Worm (Caenorhabditis elegans) whole organism, young adult: ENCODE results near the gene srd-69.
A peak's percentile ranks its signal among the peaks of the same experiment; 100 is the strongest.

Source experiments
- F10E7.11 ChIP-seq: sonication (generic microtip); optimal IDR thresholded peaks from 2 replicates; lab custom pipeline; 2017; ENCODE audit warnings: mild to moderate bottlenecking, missing genetic modification characterization, moderate library complexity, missing compliant biosample characterization
- Y67H2A.10 ChIP-seq: fragments of 200-800 bp; sonication (Bioruptor generic); conservative IDR thresholded peaks from 2 replicates; pipeline ENCODE4 v1.3.6; 2022; ENCODE audit warnings: missing genetic modification reagents, missing genetic modification characterization, missing compliant biosample characterization
- ama-1 ChIP-seq, 3 experiments: fragments of 150-350 bp in 1 of 3; sonication (generic microtip) in 2 of 3; optimal IDR thresholded peaks; 2 replicates each; lab custom pipeline; 2014 to 2018; ENCODE audit warnings: missing biosample characterization in 2 of 3, missing genetic modification characterization in 2 of 3, missing genetic modification reagents in 2 of 3
- ceh-27 ChIP-seq: fragments of 200-800 bp; sonication (Bioruptor generic); optimal IDR thresholded peaks from 2 replicates; lab custom pipeline; 2018; ENCODE audit warnings: mild to moderate bottlenecking, missing genetic modification characterization, moderate library complexity, missing compliant biosample characterization
- die-1 ChIP-seq: sonication (generic microtip); optimal IDR thresholded peaks from 2 replicates; lab custom pipeline; 2016; ENCODE audit warnings: missing genotype, mild to moderate bottlenecking, missing genetic modification characterization, missing compliant biosample characterization
- hmg-1.2 ChIP-seq: fragments of 200-800 bp; sonication (Bioruptor generic); IDR thresholded peaks from 2 replicates; pipeline ENCODE4 v1.3.6; 2022; ENCODE audit warnings: missing genetic modification reagents, missing genetic modification characterization, missing compliant biosample characterization
- hsf-1 ChIP-seq: fragments of 200-800 bp; sonication (Bioruptor generic); IDR thresholded peaks from 2 replicates; pipeline ENCODE4 v1.3.6; 2022; ENCODE audit warnings: missing genetic modification reagents, missing genetic modification characterization, missing compliant biosample characterization
- let-526 ChIP-seq: fragments of 200-800 bp; sonication (Bioruptor generic); IDR thresholded peaks from 2 replicates; pipeline ENCODE4 v1.3.6; 2022; ENCODE audit warnings: missing genetic modification reagents, missing genetic modification characterization, missing compliant biosample characterization
- lin-54 ChIP-seq: fragments of 200-800 bp; sonication (Bioruptor generic); optimal IDR thresholded peaks from 2 replicates; lab custom pipeline; 2018; ENCODE audit warnings: mild to moderate bottlenecking, missing genetic modification characterization, missing compliant biosample characterization
- pbrm-1 ChIP-seq: fragments of 200-800 bp; sonication (Bioruptor generic); IDR thresholded peaks from 2 replicates; pipeline ENCODE4 v1.3.6; 2022; ENCODE audit warnings: missing genetic modification reagents, missing genetic modification characterization, missing compliant biosample characterization
- pha-4 ChIP-seq: fragments of 150-350 bp; sonication (generic microtip); optimal IDR thresholded peaks from 2 replicates; lab custom pipeline; 2014; ENCODE audit warnings: missing biosample characterization, missing genetic modification reagents, missing genetic modification characterization
- rpc-1 ChIP-seq, 2 experiments: fragments of 150-350 bp in 1 of 2; sonication (generic microtip) in 1 of 2; optimal IDR thresholded peaks; 2 replicates each; lab custom pipeline; 2014 to 2018; ENCODE audit warnings: missing biosample characterization in 1 of 2, missing genetic modification characterization in 1 of 2, missing genetic modification reagents in 1 of 2, missing genotype in 1 of 2

- no peak for TF ChIP-seq let-526 (GFP tag; lab: Robert Waterston, UW)
- no peak for TF ChIP-seq rpc-1 (optimal IDR thresholded peaks at IDR 0.05; lab: Kevin White, UChicago)
- no peak for TF ChIP-seq rpc-1 (tag; optimal IDR thresholded peaks at IDR 0.05; lab: Kevin White, UChicago)
- no peak for TF ChIP-seq die-1 (tag; lab: Kevin White, UChicago)
- TF ChIP-seq ama-1 (optimal IDR thresholded peaks at IDR 0.05; lab: Kevin White, UChicago), result no peak
- TF ChIP-seq ama-1 (GFP tag; optimal IDR thresholded peaks at IDR 0.05; lab: Kevin White, UChicago), result no peak
- TF ChIP-seq Y67H2A.10 (GFP tag; lab: Robert Waterston, UW), result no peak
- TF ChIP-seq lin-54 (GFP tag; lab: Kevin White, UChicago), result peak; percentile 75
- TF ChIP-seq pbrm-1, result no peak
- TF ChIP-seq hsf-1 (GFP tag; lab: Robert Waterston, UW), result no peak
- no peak for TF ChIP-seq hmg-1.2 (GFP tag; lab: Robert Waterston, UW)
- no peak for TF ChIP-seq ceh-27
- TF ChIP-seq pha-4 (tag; lab: Kevin White, UChicago), result no peak
- no peak for TF ChIP-seq F10E7.11
Observed at ce11 chrIII:2401126-2402123, 38.7 kb downstream of the srd-69 start, which contains the start of the genes cic-1 and strm-1.
